Fruit fly (Drosophila melanogaster) Kc167 (cell line): ENCODE results near the gene CG13700.

Source experiments
- Myc ChIP-seq: fragments of >200 bp; optimal IDR thresholded peaks from 2 replicates; lab custom pipeline; 2017; ENCODE audit warnings: missing external identifiers
- Sin3A ChIP-seq: fragments of >200 bp; optimal IDR thresholded peaks from 2 replicates; lab custom pipeline; 2018; ENCODE audit warnings: missing external identifiers
- h ChIP-seq: fragments of >200 bp; optimal IDR thresholded peaks from 3 replicates; lab custom pipeline; 2018; ENCODE audit warnings: missing external identifiers
- insv ChIP-seq: fragments of >200 bp; optimal IDR thresholded peaks from 3 replicates; lab custom pipeline; 2018; ENCODE audit warnings: missing external identifiers
- psq ChIP-seq: fragments of >200 bp; optimal IDR thresholded peaks from 2 replicates; lab custom pipeline; 2017; ENCODE audit warnings: missing external identifiers
- ttk ChIP-seq: sonication (Bioruptor generic); optimal IDR thresholded peaks from 2 replicates; lab custom pipeline; 2017; ENCODE audit warnings: missing external identifiers

DNA sequence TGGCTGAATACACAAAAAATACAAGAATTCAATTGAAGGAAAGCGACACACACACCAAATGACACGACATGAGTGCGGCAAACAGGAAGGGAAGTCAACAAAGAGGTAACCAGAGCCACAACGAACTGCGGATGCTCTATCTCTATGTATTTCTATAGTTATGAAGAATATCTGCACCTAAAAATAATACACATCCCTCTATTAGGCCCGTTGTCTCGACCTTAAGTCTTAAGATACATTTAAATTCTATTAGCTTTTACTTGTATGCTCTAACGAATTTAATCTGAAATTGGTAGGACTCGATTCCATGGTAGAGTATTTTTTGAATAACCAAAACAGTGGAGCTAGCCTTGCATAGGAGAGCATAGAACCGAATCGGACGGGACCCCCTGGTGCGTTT lies 19.8 kb downstream of the CG13700 start:
- TF ChIP-seq Myc (lab: Kevin White, UChicago) (no peak), insv (no peak), psq (lab: Kevin White, UChicago) (no peak), Sin3A (lab: Kevin White, UChicago) (no peak), h (lab: Kevin White, UChicago) (no peak), ttk (no peak)
